Fruit fly (Drosophila melanogaster) whole organism, embryonic: ENCODE results near the gene BtbVII.
A peak's percentile ranks its signal among the peaks of the same experiment; 100 is the strongest.

Experiments
- Ada2b ChIP-seq: fragments of 200-800 bp; sonication (Bioruptor generic); IDR thresholded peaks from 2 replicates; pipeline ENCODE4 v1.3.6; 2022; ENCODE audit warnings: missing biosample characterization, missing genetic modification characterization
- Awh ChIP-seq: fragments of 200-800 bp; sonication (Bioruptor generic); IDR thresholded peaks from 2 replicates; pipeline ENCODE4, ENCODE4 v1.3.6; 2022; ENCODE audit warnings: missing biosample characterization, missing genetic modification characterization
- BtbVII ChIP-seq: fragments of 200-800 bp; sonication (Bioruptor generic); optimal IDR thresholded peaks from 3 replicates; lab custom pipeline; 2017; ENCODE audit warnings: missing biosample characterization, mild to moderate bottlenecking, missing genetic modification characterization
- CG10543 ChIP-seq: fragments of 200-800 bp; sonication (Bioruptor generic); optimal IDR thresholded peaks from 3 replicates; lab custom pipeline; 2017; ENCODE audit warnings: missing biosample characterization, mild to moderate bottlenecking, missing genetic modification characterization, moderate library complexity
- CG12219 ChIP-seq: fragments of 200-800 bp; sonication (Bioruptor generic); optimal IDR thresholded peaks from 3 replicates; lab custom pipeline; 2018; ENCODE audit warnings: missing biosample characterization, mild to moderate bottlenecking, missing genetic modification characterization
- CG1233 ChIP-seq: fragments of 200-800 bp; sonication (Bioruptor generic); optimal IDR thresholded peaks from 4 replicates; lab custom pipeline; 2018; ENCODE audit warnings: missing biosample characterization, mild to moderate bottlenecking, missing genetic modification characterization
- CG12391 ChIP-seq: fragments of 200-800 bp; sonication (Bioruptor generic); optimal IDR thresholded peaks from 3 replicates; lab custom pipeline; 2018; ENCODE audit warnings: missing biosample characterization, mild to moderate bottlenecking, missing genetic modification characterization, moderate library complexity
- CG13624 ChIP-seq: fragments of 200-800 bp; sonication (Bioruptor generic); optimal IDR thresholded peaks from 2 replicates; lab custom pipeline; 2016; ENCODE audit warnings: missing biosample characterization, missing genetic modification characterization
- CG1602 ChIP-seq: fragments of 200-800 bp; sonication (Bioruptor generic); optimal IDR thresholded peaks from 3 replicates; lab custom pipeline; 2016; ENCODE audit warnings: missing biosample characterization, missing genetic modification characterization
- CG17186 ChIP-seq: fragments of 200-800 bp; sonication (Bioruptor generic); optimal IDR thresholded peaks from 3 replicates; lab custom pipeline; 2017; ENCODE audit warnings: missing biosample characterization, missing genetic modification reagents, missing genetic modification characterization
- CG17802 ChIP-seq: fragments of 200-800 bp; sonication (Bioruptor generic); optimal IDR thresholded peaks from 2 replicates; lab custom pipeline; 2018; ENCODE audit warnings: missing biosample characterization, mild to moderate bottlenecking, missing genetic modification characterization, moderate library complexity
- CG2199 ChIP-seq: fragments of 200-800 bp; sonication (Bioruptor generic); IDR thresholded peaks from 3 replicates; pipeline ENCODE4 v1.3.6; 2022; ENCODE audit warnings: missing biosample characterization, missing genetic modification characterization
- CG2889 ChIP-seq: fragments of 200-800 bp; sonication (Bioruptor generic); IDR thresholded peaks from 3 replicates; pipeline ENCODE4 v1.3.6; 2022; ENCODE audit warnings: missing biosample characterization, missing genetic modification characterization
- CG43689 ChIP-seq: fragments of 200-800 bp; sonication (Bioruptor generic); IDR thresholded peaks from 2 replicates; pipeline ENCODE4 v1.3.6; 2022; ENCODE audit warnings: missing biosample characterization, missing genetic modification characterization
- CG4424 ChIP-seq: fragments of 200-800 bp; sonication (Bioruptor generic); optimal IDR thresholded peaks from 3 replicates; lab custom pipeline; 2016; ENCODE audit warnings: missing biosample characterization, missing genetic modification characterization
- CG4617 ChIP-seq: fragments of 200-800 bp; sonication (Bioruptor generic); optimal IDR thresholded peaks from 3 replicates; lab custom pipeline; 2016; ENCODE audit warnings: missing biosample characterization, missing genetic modification characterization, borderline replicate concordance
- CG5180 ChIP-seq: fragments of 200-800 bp; sonication (Bioruptor generic); optimal IDR thresholded peaks from 3 replicates; lab custom pipeline; 2017; ENCODE audit warnings: missing biosample characterization, missing genetic modification characterization, mild to moderate bottlenecking, moderate library complexity, missing genetic modification reagents
- CG9609 ChIP-seq: fragments of 200-800 bp; sonication (Bioruptor generic); optimal IDR thresholded peaks from 3 replicates; lab custom pipeline; 2016; ENCODE audit warnings: missing biosample characterization, missing genetic modification characterization
- CG9876 ChIP-seq: fragments of 200-800 bp; sonication (Bioruptor generic); optimal IDR thresholded peaks from 2 replicates; lab custom pipeline; 2016; ENCODE audit warnings: missing biosample characterization, missing genetic modification characterization
- CkIIα-i1 ChIP-seq: fragments of 200-800 bp; sonication (Bioruptor generic); IDR thresholded peaks from 2 replicates; pipeline ENCODE4 v1.3.6; 2022; ENCODE audit warnings: missing biosample characterization, missing genetic modification characterization
- Drgx ChIP-seq: fragments of 200-800 bp; sonication (Bioruptor generic); IDR thresholded peaks from 2 replicates; pipeline ENCODE4 v1.3.6; 2022; ENCODE audit warnings: missing biosample characterization, missing genetic modification characterization
- Eip74EF ChIP-seq, 2 experiments: fragments of 200-800 bp in 1 of 2; fragments of >200 bp in 1 of 2; sonication (Bioruptor generic) in 1 of 2; optimal IDR thresholded peaks; 2 replicates each; lab custom pipeline; 2017 to 2019; ENCODE audit warnings: missing biosample characterization in 2 of 2, missing genetic modification characterization in 2 of 2, mild to moderate bottlenecking in 1 of 2, moderate library complexity in 1 of 2
- HLH54F ChIP-seq: fragments of 200-800 bp; sonication (Bioruptor generic); optimal IDR thresholded peaks from 3 replicates; lab custom pipeline; 2016; ENCODE audit warnings: missing biosample characterization, missing genetic modification characterization
- Hand ChIP-seq: fragments of 200-800 bp; sonication (Bioruptor generic); optimal IDR thresholded peaks from 2 replicates; lab custom pipeline; 2017; ENCODE audit warnings: mild to moderate bottlenecking, missing biosample characterization, missing genetic modification reagents, missing genetic modification characterization
- Hmr ChIP-seq: fragments of 200-800 bp; sonication (Bioruptor generic); optimal IDR thresholded peaks from 3 replicates; lab custom pipeline; 2017; ENCODE audit warnings: mild to moderate bottlenecking, missing biosample characterization, missing genetic modification reagents, missing genetic modification characterization
- Xrp1 ChIP-seq: fragments of 200-800 bp; sonication (Bioruptor generic); IDR thresholded peaks from 2 replicates; pipeline ENCODE4 v1.3.6; 2022; ENCODE audit warnings: missing biosample characterization, missing genetic modification characterization
- YL-1 ChIP-seq: fragments of 200-800 bp; sonication (Bioruptor generic); optimal IDR thresholded peaks from 3 replicates; lab custom pipeline; 2017; ENCODE audit warnings: missing biosample characterization, mild to moderate bottlenecking, missing genetic modification characterization
- abd-A ChIP-seq: fragments of 200-800 bp; sonication (Bioruptor generic); optimal IDR thresholded peaks from 3 replicates; lab custom pipeline; 2019; ENCODE audit warnings: missing biosample characterization, mild to moderate bottlenecking, missing genetic modification characterization, moderate library complexity
- bowl ChIP-seq: fragments of 200-800 bp; sonication (Bioruptor generic); IDR thresholded peaks from 2 replicates; pipeline ENCODE4 v1.3.6; 2022; ENCODE audit warnings: missing biosample characterization, missing genetic modification characterization
- chinmo ChIP-seq: fragments of 200-800 bp; sonication (Bioruptor generic); IDR thresholded peaks from 4 replicates; pipeline ENCODE4 v1.3.6; 2022; ENCODE audit warnings: missing biosample characterization, missing genetic modification characterization; ENCODE audit not compliant: partially characterized antibody
- corto ChIP-seq: fragments of 200-800 bp; sonication (Bioruptor generic); optimal IDR thresholded peaks from 2 replicates; lab custom pipeline; 2016; ENCODE audit warnings: missing biosample characterization, mild to moderate bottlenecking, missing genetic modification characterization, moderate library complexity
- danr ChIP-seq: fragments of 200-800 bp; sonication (Bioruptor generic); IDR thresholded peaks from 2 replicates; pipeline ENCODE4 v1.3.6; 2022; ENCODE audit warnings: missing biosample characterization, missing genetic modification characterization
- dmrt11E ChIP-seq: fragments of 200-800 bp; sonication (Bioruptor generic); optimal IDR thresholded peaks from 3 replicates; lab custom pipeline; 2018; ENCODE audit warnings: missing biosample characterization, mild to moderate bottlenecking, missing genetic modification characterization, moderate library complexity
- dpn ChIP-seq, 2 experiments: fragments of 200-800 bp; sonication (Bioruptor generic); optimal IDR thresholded peaks; 3 replicates each; lab custom pipeline; 2016; ENCODE audit warnings: missing biosample characterization in 2 of 2, missing genetic modification characterization in 2 of 2
- fd3F ChIP-seq: fragments of 200-800 bp; sonication (Bioruptor generic); optimal IDR thresholded peaks from 2 replicates; lab custom pipeline; 2018; ENCODE audit warnings: missing biosample characterization, mild to moderate bottlenecking, missing genetic modification characterization, moderate library complexity
- fd96Cb ChIP-seq: fragments of 200-800 bp; sonication (Bioruptor generic); optimal IDR thresholded peaks from 2 replicates; lab custom pipeline; 2018; ENCODE audit warnings: missing biosample characterization, mild to moderate bottlenecking, missing genetic modification characterization, moderate library complexity
- gcm2 ChIP-seq: fragments of 200-800 bp; sonication (Bioruptor generic); optimal IDR thresholded peaks from 2 replicates; lab custom pipeline; 2016; ENCODE audit warnings: missing biosample characterization, missing genetic modification characterization
- gem ChIP-seq: fragments of 200-800 bp; sonication (Bioruptor generic); optimal IDR thresholded peaks from 2 replicates; lab custom pipeline; 2019; ENCODE audit warnings: missing biosample characterization, mild to moderate bottlenecking, missing genetic modification characterization, moderate library complexity
- gsb ChIP-seq: fragments of 200-800 bp; sonication (Bioruptor generic); IDR thresholded peaks from 2 replicates; pipeline ENCODE4 v1.3.6; 2022; ENCODE audit warnings: missing biosample characterization, missing genetic modification characterization
- ind ChIP-seq: fragments of 200-800 bp; sonication (Bioruptor generic); optimal IDR thresholded peaks from 3 replicates; lab custom pipeline; 2016; ENCODE audit warnings: missing biosample characterization, missing genetic modification characterization
- mirr ChIP-seq: fragments of 200-800 bp; sonication (Bioruptor generic); optimal IDR thresholded peaks from 3 replicates; lab custom pipeline; 2018; ENCODE audit warnings: missing biosample characterization, mild to moderate bottlenecking, missing genetic modification characterization
- nmo ChIP-seq: fragments of 200-800 bp; sonication (Bioruptor generic); optimal IDR thresholded peaks from 2 replicates; lab custom pipeline; 2018; ENCODE audit warnings: missing biosample characterization, mild to moderate bottlenecking, missing genetic modification characterization, moderate library complexity
- nom ChIP-seq: fragments of 200-800 bp; sonication (Bioruptor generic); optimal IDR thresholded peaks from 2 replicates; lab custom pipeline; 2017; ENCODE audit warnings: missing biosample characterization, missing genetic modification characterization, mild to moderate bottlenecking, moderate library complexity, missing genetic modification reagents
- odd ChIP-seq: fragments of 200-800 bp; sonication (Bioruptor generic); optimal IDR thresholded peaks from 2 replicates; lab custom pipeline; 2017; ENCODE audit warnings: missing biosample characterization, mild to moderate bottlenecking, missing genetic modification characterization
- ro ChIP-seq: fragments of 200-800 bp; sonication (Bioruptor generic); IDR thresholded peaks from 2 replicates; pipeline ENCODE4 v1.3.6; 2022; ENCODE audit warnings: missing biosample characterization, missing genetic modification characterization
- ssp ChIP-seq: fragments of 200-800 bp; sonication (Bioruptor generic); IDR thresholded peaks from 2 replicates; pipeline ENCODE4 v1.3.6; 2022; ENCODE audit warnings: missing biosample characterization, missing genetic modification characterization
- sug ChIP-seq: fragments of 200-800 bp; optimal IDR thresholded peaks from 2 replicates; lab custom pipeline; 2019; ENCODE audit warnings: missing biosample characterization, mild to moderate bottlenecking, missing genetic modification characterization, moderate library complexity
- ttk ChIP-seq: fragments of 200-800 bp; sonication (Bioruptor generic); IDR thresholded peaks from 2 replicates; pipeline ENCODE4 v2.1.2; 2022; ENCODE audit warnings: missing biosample characterization, missing genetic modification characterization
- tup ChIP-seq: fragments of 200-800 bp; sonication (Bioruptor generic); optimal IDR thresholded peaks from 2 replicates; lab custom pipeline; 2016; ENCODE audit warnings: missing biosample characterization, mild to moderate bottlenecking, missing genetic modification characterization, moderate library complexity
- wek ChIP-seq: fragments of 200-800 bp; sonication (Bioruptor generic); optimal IDR thresholded peaks from 3 replicates; lab custom pipeline; 2018; ENCODE audit warnings: missing biosample characterization, mild to moderate bottlenecking, missing genetic modification characterization, moderate library complexity
- zfh1 ChIP-seq: fragments of 200-800 bp; sonication (Bioruptor generic); IDR thresholded peaks from 3 replicates; pipeline ENCODE4 v1.3.6; 2022; ENCODE audit warnings: missing biosample characterization, missing genetic modification characterization

BtbVII gene

DNA sequence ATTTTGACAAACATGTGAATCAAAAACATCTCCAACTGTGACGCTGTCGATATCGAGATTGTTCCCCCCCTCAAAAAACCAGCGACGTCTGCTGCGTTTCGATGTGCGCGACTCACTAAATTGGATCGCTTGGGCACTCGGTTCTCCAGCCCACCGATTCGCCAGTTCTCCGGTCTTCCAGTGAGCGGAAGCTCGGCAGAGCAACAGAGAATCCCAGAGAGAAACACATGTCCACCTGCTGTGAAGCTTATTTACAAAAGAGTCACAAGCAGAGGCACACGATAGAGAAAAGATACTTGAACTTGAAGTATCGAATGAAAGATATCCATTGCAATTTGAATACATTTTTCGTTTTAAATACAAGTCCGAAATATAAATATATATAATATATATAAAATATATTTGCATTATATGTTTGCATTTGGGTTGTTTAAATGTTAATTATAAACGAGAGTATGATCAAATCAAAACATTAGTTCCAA, 14.3 kb upstream of the BtbVII start (continued):
- TF ChIP-seq CG12219 (GFP tag; lab: Kevin White, UChicago) (no peak), HLH54F (GFP tag; lab: Kevin White, UChicago) (no peak), Eip74EF (GFP tag; optimal IDR thresholded peaks at IDR 0.05; lab: Kevin White, UChicago) (peak in 1 of 2 experiments; percentile 1), gem (tag; lab: Kevin White, UChicago) (peak; percentile 52), CG43689 (no peak), mirr (GFP tag; lab: Kevin White, UChicago) (no peak), CG2889 (GFP tag; lab: Robert Waterston, UW) (no peak), tup (GFP tag; lab: Kevin White, UChicago) (no peak), Hand (GFP tag; lab: Kevin White, UChicago) (no peak), CG17186 (GFP tag; lab: Kevin White, UChicago) (no peak), YL-1 (GFP tag; lab: Kevin White, UChicago) (no peak), nom (peak; percentile 1), Xrp1 (no peak), CkIIα-i1 (GFP tag; lab: Robert Waterston, UW) (no peak), abd-A (tag; lab: Kevin White, UChicago) (no peak), CG5180 (GFP tag; lab: Kevin White, UChicago) (no peak), CG12391 (peak; percentile 29), gsb (no peak), chinmo (GFP tag; lab: Robert Waterston, UW) (peak; percentile 70; the same call in 1 of the 4 replicates), CG9609 (no peak), CG1602 (GFP tag; lab: Kevin White, UChicago) (no peak), ro (no peak), CG1233 (GFP tag; lab: Kevin White, UChicago) (no peak), CG13624 (GFP tag; lab: Kevin White, UChicago) (no peak), ssp (GFP tag; lab: Robert Waterston, UW) (no peak)

DNA sequence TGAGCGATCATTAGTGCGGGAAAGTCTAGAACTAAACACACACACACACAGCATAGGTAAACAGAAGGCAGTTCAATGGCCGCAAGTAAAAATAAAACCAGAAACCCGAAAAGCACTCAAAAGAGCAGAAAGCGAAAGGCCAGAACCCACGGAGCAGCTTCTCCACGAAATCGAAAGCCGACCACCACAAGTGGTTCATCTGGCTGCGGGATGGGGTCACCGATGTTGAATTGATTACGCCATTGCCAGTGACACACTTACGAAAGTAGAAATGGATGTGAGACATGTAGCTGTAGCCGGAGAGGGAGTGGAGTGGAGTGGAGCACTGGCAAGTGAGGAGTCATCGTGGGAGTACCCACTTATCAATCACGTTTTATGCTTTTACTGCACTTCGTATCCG, 7.0 kb upstream of the BtbVII start:
- no peak for TF ChIP-seq gcm2 (GFP tag; lab: Kevin White, UChicago)
- no peak for TF ChIP-seq sug
- TF ChIP-seq ttk = no peak
- TF ChIP-seq CG10543 (GFP tag; lab: Kevin White, UChicago) = no peak
- TF ChIP-seq dmrt11E = peak; percentile 1
- no peak for TF ChIP-seq CG4617 (GFP tag; lab: Kevin White, UChicago)
- TF ChIP-seq BtbVII (GFP tag; lab: Kevin White, UChicago) = no peak
- TF ChIP-seq zfh1 (GFP tag; lab: Robert Waterston, UW) = peak; percentile 9; the same call in 1 of the 3 replicates
- TF ChIP-seq CG2199 (GFP tag; lab: Robert Waterston, UW) = no peak
- TF ChIP-seq Hmr (GFP tag; lab: Kevin White, UChicago) = no peak
- no peak for TF ChIP-seq Drgx (GFP tag; lab: Robert Waterston, UW)
- TF ChIP-seq ssp (GFP tag; lab: Robert Waterston, UW) = no peak
- TF ChIP-seq wek = no peak
- no peak for TF ChIP-seq Awh (GFP tag; lab: Robert Waterston, UW)
- no peak for TF ChIP-seq danr
- TF ChIP-seq CG17802 (tag; lab: Kevin White, UChicago) = no peak
- TF ChIP-seq fd3F (GFP tag; lab: Kevin White, UChicago) = no peak
- no peak for TF ChIP-seq odd (GFP tag; lab: Kevin White, UChicago)
- TF ChIP-seq fd96Cb = no peak
- TF ChIP-seq nmo = no peak
- TF ChIP-seq dpn (GFP tag; optimal IDR thresholded peaks at IDR 0.05; lab: Kevin White, UChicago) = no peak
- no peak for TF ChIP-seq ind (GFP tag; lab: Kevin White, UChicago)
- no peak for TF ChIP-seq bowl (GFP tag; lab: Robert Waterston, UW)
- no peak for TF ChIP-seq Ada2b (GFP tag; lab: Robert Waterston, UW)
- no peak for TF ChIP-seq CG9876
- no peak for TF ChIP-seq corto (GFP tag; lab: Kevin White, UChicago)
- TF ChIP-seq CG4424 (GFP tag; lab: Kevin White, UChicago) = no peak
